Worm (Caenorhabditis elegans): ENCODE data around the gene T23G4.2.

DNA sequence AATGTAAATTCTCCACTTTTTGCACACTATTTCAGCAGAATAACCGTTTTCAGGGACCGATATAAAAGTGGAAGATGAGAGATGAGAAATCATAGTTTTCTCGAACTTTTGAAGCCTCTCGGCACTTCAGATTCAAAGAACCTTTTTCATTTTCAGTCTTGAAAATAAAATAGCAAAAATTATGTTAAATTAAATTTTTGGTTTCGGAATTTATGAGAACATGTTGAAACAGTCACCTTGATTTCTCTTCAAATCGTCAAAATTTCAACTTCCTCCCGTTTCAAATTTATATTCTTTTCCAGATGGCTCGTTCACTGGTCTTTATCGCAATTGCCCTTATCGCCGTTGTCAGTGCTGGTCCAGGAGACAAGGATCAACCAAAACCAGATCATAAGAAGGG, 10.7 kb downstream of the T23G4.2 start, which contains the start of gene srlf-26:
- no peak for TF ChIP-seq med-1 (GFP tag; optimal IDR thresholded peaks at IDR 0.05; ENCODE audit: insufficient read depth)
- no peak for TF ChIP-seq T22C8.4 (GFP tag; IDR thresholded peaks at IDR 0.05)
- no peak for TF ChIP-seq tab-1 (GFP tag; IDR thresholded peaks at IDR 0.05)

Data from whole organism, midembryonic.